Worm (Caenorhabditis elegans): Measurements from ENCODE around the gene str-28.
"Not testable (repeated sequence)": the region's sequence is repeated elsewhere in the genome, so short reads cannot be mapped to it uniquely, and the experiment has no call there.

The str-28 gene

DNA sequence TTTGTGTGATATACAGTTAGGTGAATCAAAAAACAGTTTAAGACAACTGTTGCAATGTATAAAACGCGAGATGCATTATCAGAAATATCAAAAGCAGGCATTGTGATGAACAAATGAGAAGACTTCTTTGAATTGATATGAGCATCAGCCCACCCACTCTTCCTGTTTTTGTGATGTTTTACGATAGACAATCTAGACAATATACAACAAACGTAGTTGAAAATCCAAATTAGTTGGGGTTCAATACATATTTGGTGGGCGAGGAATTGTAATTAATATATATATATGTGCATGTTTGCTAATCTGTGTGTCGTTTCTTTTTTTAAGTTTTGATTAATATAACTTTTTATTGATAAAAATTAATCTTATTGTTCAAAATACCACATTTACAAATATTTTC lies at the start of gene str-28:
Gene str-28, minus strand, starts transcription at position 101 of the 400 bp plus-strand sequence.
- TF ChIP-seq W03F9.2 (tag; optimal IDR thresholded peaks at IDR 0.05) (no peak), him-1 (tag; optimal IDR thresholded peaks at IDR 0.05) (no peak), dao-5 (tag; optimal IDR thresholded peaks at IDR 0.05) (no peak)

DNA sequence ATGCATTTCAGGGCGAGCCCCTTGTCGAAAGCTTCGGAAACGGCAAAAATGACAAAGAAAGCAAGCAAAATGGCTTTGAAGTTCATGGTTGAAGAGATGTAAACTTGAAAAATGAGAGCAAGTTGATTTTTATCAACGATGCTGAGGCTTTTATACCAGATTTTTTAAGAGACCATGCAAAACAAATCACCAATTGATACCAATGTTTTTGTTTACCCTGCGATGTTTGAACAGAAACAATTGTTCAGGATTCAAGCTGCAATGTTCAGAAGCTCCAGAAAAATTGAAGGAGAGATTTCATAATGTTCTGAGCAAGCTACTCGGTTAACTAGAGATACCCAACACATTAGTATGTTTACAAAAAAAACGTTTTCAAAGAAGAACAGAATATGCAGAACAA lies 49.6 kb upstream of the str-28 start, which contains the start of gene C54F6.15:
Gene C54F6.15, minus strand, starts transcription at position 101 of the 400 bp plus-strand sequence.
- no peak for TF ChIP-seq dao-5 (tag; optimal IDR thresholded peaks at IDR 0.05)
- TF ChIP-seq him-1 (tag; optimal IDR thresholded peaks at IDR 0.05) = no peak
- TF ChIP-seq W03F9.2 (tag; optimal IDR thresholded peaks at IDR 0.05) = no peak

ce11 chrV:7521304-7521703 lies 48.6 kb upstream of the str-28 start:
- no peak for TF ChIP-seq him-1 (tag; optimal IDR thresholded peaks at IDR 0.05)
- TF ChIP-seq W03F9.2 (tag; optimal IDR thresholded peaks at IDR 0.05) = no peak
- no peak for TF ChIP-seq dao-5 (tag; optimal IDR thresholded peaks at IDR 0.05)

DNA sequence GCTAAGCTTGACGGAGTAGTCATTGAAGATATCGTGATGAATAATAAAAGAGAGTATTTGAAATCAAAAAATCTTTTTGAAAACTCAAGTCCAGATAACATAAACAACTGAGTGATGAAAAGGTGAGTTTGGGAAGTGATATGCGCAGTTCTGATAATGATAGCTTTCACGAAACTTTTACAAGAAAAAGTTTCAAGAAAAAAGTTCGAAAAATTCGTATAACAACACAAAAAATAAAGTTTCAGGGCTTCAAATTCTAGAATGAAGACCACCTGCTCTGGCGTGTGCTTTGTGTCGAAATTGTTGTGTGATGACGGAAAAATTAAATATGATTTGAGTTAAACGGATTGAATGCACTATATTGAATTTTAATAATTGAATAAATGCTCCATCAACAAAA lies 47.4 kb upstream of the str-28 start, which contains the start of gene srb-19:
Gene srb-19, minus strand, starts transcription at position 101 of the 400 bp plus-strand sequence.
- TF ChIP-seq him-1 (tag; optimal IDR thresholded peaks at IDR 0.05) (no peak), W03F9.2 (tag; optimal IDR thresholded peaks at IDR 0.05) (no peak), dao-5 (tag; optimal IDR thresholded peaks at IDR 0.05) (no peak)

DNA sequence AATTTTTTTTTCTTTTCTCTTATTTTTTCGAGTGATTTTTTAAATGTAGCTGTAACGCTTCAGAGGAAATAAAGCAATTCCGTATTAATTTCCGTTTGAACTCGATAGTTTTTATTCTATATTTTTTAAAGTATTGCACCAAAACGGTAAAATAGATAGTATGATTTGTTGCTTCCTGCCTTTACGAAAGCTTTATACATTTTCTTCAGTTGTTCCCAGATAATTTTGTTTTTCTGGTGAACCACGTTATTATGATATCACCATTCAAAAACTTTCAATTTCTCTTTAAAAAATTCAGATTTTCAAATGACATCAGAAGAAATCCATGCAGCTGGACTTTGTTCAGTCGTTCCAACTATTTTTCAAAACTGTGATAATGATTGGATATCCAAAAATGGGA lies 42.2 kb upstream of the str-28 start, which contains the start of gene srb-18:
Gene srb-18, plus strand, starts transcription at position 301 of the 400 bp plus-strand sequence.
- no peak for TF ChIP-seq him-1 (tag; optimal IDR thresholded peaks at IDR 0.05)
- no peak for TF ChIP-seq W03F9.2 (tag; optimal IDR thresholded peaks at IDR 0.05)
- TF ChIP-seq dao-5 (tag; optimal IDR thresholded peaks at IDR 0.05) = no peak

DNA sequence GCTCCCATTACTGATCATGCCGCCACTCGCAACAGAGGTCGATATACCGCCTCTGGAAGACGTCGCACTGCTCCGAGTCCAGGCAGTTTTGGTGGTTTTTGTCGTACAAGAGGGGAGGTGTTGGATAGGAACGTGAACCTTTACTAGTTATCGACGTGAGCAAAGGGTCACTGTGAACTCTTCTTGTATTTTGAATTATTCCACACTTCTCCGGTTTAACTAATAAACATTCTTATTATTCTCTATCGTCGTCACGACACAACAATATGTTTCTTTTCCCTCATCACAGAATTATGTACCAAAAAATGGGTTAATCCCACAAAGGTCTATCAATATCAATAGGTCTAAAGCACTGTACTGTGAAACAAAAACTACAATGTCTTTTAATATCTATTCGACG lies 38.8 kb upstream of the str-28 start, which contains the start of gene nhr-171:
Gene nhr-171, plus strand, starts transcription at position 301 of the 400 bp plus-strand sequence.
- TF ChIP-seq him-1, dao-5, W03F9.2 (tag; optimal IDR thresholded peaks at IDR 0.05): not testable (repeated sequence)

ce11 chrV:7508566-7509044 lies 35.9 kb upstream of the str-28 start, which contains the start of the genes str-31 and nhr-172:
Gene str-31 (minus strand): TSS chrV:7508666.
Gene nhr-172 (plus strand): TSS chrV:7508994.
- TF ChIP-seq dao-5 (tag; optimal IDR thresholded peaks at IDR 0.05) = no peak

DNA sequence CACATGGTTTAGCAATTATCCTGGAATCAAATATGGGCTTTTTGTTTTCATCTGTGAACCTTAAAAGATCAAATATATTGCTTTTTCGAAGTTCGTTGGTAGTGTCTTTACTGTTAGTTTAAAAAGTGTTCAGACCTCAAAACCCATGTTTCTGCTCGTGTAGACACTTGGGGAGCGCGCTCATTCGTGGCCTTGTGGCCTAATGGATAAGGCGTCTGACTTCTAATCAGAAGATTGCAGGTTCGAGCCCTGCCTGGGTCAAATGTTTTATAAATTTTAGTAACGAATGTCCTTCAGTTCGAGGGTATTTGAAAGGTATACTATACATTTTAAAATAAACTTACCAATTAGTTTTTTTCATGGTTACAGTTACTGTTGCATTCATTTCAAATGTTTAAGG lies 33.5 kb upstream of the str-28 start:
- TF ChIP-seq dao-5 (tag; optimal IDR thresholded peaks at IDR 0.05) = no peak
- no peak for TF ChIP-seq him-1 (tag; optimal IDR thresholded peaks at IDR 0.05)
- TF ChIP-seq W03F9.2 (tag; optimal IDR thresholded peaks at IDR 0.05) = no peak

DNA sequence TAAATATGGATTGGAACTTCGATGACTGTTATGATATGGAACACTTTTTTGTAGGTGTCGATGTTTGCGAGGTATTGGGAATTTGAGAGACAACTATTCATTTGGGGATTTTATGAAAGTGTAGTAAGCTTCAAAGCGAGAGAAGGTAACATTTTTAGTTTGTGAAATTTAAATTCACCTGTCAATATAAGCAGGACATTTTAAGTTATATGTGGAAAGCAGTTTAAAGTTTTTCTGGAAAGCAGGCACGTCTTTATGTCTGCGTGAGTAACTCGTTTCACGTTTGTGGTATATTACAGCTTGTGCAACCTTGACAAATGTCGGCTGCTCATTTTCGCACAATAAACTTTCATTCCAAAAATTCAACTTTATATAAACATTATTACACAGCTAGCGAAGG lies 31.6 kb upstream of the str-28 start, which contains the start of gene srh-229:
Gene srh-229, minus strand, starts transcription at position 101 of the 400 bp plus-strand sequence.
- TF ChIP-seq W03F9.2 (tag; optimal IDR thresholded peaks at IDR 0.05) (no peak), dao-5 (tag; optimal IDR thresholded peaks at IDR 0.05) (no peak), him-1 (tag; optimal IDR thresholded peaks at IDR 0.05) (no peak)

DNA sequence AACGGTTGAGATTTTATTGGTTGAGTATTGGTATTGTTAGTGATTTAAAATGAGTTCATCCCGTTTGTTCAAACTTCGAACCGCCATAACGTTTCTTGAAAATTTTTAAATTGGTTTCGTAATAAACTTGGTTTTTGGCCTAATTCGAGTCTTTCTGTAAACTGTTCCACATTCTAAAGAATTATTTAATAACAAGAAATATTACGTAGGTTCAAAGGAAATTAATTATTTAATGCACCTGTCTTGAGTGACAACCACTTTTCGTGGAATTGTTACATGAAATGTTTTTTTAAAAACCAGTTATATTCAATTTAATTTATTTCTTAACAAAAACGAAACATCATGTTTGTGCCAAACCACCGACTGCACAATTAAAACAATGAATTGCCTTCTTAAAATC lies 28.5 kb upstream of the str-28 start:
- TF ChIP-seq W03F9.2 (tag; optimal IDR thresholded peaks at IDR 0.05) = no peak
- no peak for TF ChIP-seq him-1 (tag; optimal IDR thresholded peaks at IDR 0.05)
- TF ChIP-seq dao-5 (tag; optimal IDR thresholded peaks at IDR 0.05) = no peak

DNA sequence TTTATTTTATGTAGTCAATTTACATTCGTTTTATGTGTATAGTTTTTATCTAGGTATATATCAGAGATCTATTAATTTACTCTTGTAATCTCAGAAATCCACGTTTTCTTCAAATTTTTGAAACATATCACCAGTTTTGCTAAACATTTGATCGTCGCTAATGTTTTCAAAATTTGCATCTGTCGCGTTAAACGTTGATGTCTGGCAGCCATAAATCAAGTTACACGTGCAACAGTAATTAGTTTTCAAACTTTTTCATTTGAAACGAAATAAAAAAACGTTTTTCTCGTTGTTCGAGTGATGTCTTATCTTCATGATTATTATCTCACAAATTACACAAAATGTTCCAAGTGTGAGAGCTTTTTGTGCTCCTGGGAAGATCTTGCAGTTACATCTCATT lies 24.7 kb upstream of the str-28 start, which contains the start of gene srh-79:
Gene srh-79, plus strand, starts transcription at position 301 of the 400 bp plus-strand sequence.
- no peak for TF ChIP-seq W03F9.2 (tag; optimal IDR thresholded peaks at IDR 0.05)

DNA sequence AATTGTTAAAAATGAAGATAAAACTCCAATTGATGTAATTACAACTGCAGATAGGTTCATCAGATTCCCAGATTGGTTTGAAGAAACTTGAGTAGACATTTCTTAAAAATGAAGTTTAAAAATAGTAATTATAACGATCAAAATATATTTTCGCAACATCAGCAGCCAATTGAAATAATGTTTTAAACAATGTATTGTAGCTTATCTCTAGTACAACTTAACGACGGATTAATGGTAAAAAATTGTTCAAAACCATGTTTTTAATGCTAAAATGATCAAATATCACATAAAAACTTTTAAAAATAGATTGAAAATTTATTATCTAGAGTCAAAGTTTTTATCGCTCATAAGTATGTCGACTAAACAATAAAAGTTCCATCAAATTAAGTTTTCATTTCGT lies 22.5 kb upstream of the str-28 start, which contains the start of gene srbc-11:
Gene srbc-11, minus strand, starts transcription at position 101 of the 400 bp plus-strand sequence.
- no peak for TF ChIP-seq W03F9.2 (tag; optimal IDR thresholded peaks at IDR 0.05)
- TF ChIP-seq him-1 (tag; optimal IDR thresholded peaks at IDR 0.05) = no peak
- TF ChIP-seq dao-5 (tag; optimal IDR thresholded peaks at IDR 0.05) = no peak

DNA sequence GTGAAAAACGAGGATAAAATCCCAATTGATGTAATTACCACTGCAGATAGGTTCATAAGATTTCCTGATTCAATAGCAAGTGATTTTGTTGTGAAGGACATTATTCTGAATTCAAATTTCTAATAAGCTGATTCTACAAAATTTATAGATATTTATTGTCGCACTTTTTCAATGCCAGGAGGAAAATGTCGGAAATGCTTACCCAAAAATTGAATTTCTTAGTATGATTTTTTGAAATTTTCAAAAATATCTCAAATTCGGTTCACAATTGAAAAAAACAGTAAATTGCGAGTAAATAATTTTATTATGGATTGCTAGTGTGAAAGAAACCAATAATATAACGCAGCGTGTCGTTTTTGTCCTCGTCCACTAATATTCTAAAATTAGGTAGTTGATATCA lies 20.2 kb upstream of the str-28 start, which contains the start of gene srbc-10:
Gene srbc-10, minus strand, starts transcription at position 101 of the 400 bp plus-strand sequence.
- TF ChIP-seq W03F9.2 (tag; optimal IDR thresholded peaks at IDR 0.05) = no peak
- TF ChIP-seq him-1 (tag; optimal IDR thresholded peaks at IDR 0.05) = no peak
- no peak for TF ChIP-seq dao-5 (tag; optimal IDR thresholded peaks at IDR 0.05)

ce11 chrV:7490340-7490739 lies 17.6 kb upstream of the str-28 start, which contains the start of gene srbc-9:
Gene srbc-9 (minus strand): TSS chrV:7490440.
- TF ChIP-seq him-1 (tag; optimal IDR thresholded peaks at IDR 0.05) (no peak), W03F9.2 (tag; optimal IDR thresholded peaks at IDR 0.05) (no peak), dao-5 (tag; optimal IDR thresholded peaks at IDR 0.05) (no peak)

ce11 chrV:7487518-7487917 lies 14.8 kb upstream of the str-28 start, which contains the start of gene srbc-7:
Gene srbc-7 (minus strand): TSS chrV:7487618.
- TF ChIP-seq W03F9.2 (tag; optimal IDR thresholded peaks at IDR 0.05) = no peak
